Fruit fly (Drosophila melanogaster): Measurements from ENCODE around the gene Syp.

DNA sequence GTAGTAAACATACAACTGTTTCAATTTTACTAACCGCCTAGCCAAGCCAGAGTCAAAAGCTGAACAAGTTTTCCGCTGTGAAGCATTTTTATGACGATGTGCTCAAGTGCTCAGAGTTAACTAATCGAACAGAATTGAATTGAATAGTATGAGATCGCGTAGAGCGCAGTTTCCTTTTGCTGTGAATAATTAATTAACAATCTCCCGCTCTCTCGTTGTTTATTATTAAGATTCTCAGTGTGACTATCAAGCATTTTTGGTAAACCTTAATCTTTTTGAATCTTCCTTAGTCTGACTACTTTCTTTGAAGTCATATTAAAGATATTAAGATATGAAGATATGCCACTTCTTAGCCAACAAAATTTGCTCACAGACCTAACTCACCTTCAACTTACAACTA lies 11.3 kb upstream of the Syp start, which contains the start of gene CG31200:
- TF ChIP-seq CG8478 (optimal IDR thresholded peaks at IDR 0.05) = no peak
- no peak for TF ChIP-seq CTCF (optimal IDR thresholded peaks at IDR 0.05)
